Fruit fly (Drosophila melanogaster): ENCODE results near the gene CG10713.

The CG10713 gene

dm6 chr3L:13477453-13478184, 42.6 kb upstream of the CG10713 start, which contains the start of gene stv (continued):
- TF ChIP-seq CG17612 (GFP tag; IDR thresholded peaks at IDR 0.05) (no peak), CG9932 (GFP tag; IDR thresholded peaks at IDR 0.05) (peak; percentile 30; the same call in 1 of the 2 replicates), Hr3 (GFP tag; optimal IDR thresholded peaks at IDR 0.05) (no peak), Sry-δ (GFP tag; optimal IDR thresholded peaks at IDR 0.05) (no peak), rib (GFP tag; IDR thresholded peaks at IDR 0.05) (peak; percentile 27; the same call in 1 of the 2 replicates), CG17328 (GFP tag; IDR thresholded peaks at IDR 0.05) (no peak), crp (GFP tag; optimal IDR thresholded peaks at IDR 0.05) (no peak), CG8290 (GFP tag; optimal IDR thresholded peaks at IDR 0.05) (no peak), CG8290 (tag; optimal IDR thresholded peaks at IDR 0.05) (peak in 1 of 2 experiments; percentile 13), amos (GFP tag; IDR thresholded peaks at IDR 0.05; ENCODE audit: partially characterized antibody) (peak; percentile 40; the same call in 1 of the 2 replicates), CG16779 (GFP tag; IDR thresholded peaks at IDR 0.05) (0 out of 2 replicates have a peak, but pooled peaks have one; percentile 5), CG12744 (GFP tag; optimal IDR thresholded peaks at IDR 0.05) (no peak), CG14667 (GFP tag; IDR thresholded peaks at IDR 0.05) (no peak), CG6254 (GFP tag; optimal IDR thresholded peaks at IDR 0.05) (no peak), kni (GFP tag; optimal IDR thresholded peaks at IDR 0.05) (no peak), CG6175 (GFP tag; IDR thresholded peaks at IDR 0.05) (0 out of 3 replicates have a peak, but pooled peaks have one; percentile 28), cwo (GFP tag; optimal IDR thresholded peaks at IDR 0.05) (no peak), zen2 (GFP tag; IDR thresholded peaks at IDR 0.05; ENCODE audit: partially characterized antibody) (no peak), unc-4 (GFP tag; IDR thresholded peaks at IDR 0.05; ENCODE audit: partially characterized antibody) (no peak; the same call in 1 of the 2 replicates), Dp (GFP tag; optimal IDR thresholded peaks at IDR 0.05) (no peak), wek (GFP tag; optimal IDR thresholded peaks at IDR 0.05) (no peak), CG1603 (tag; optimal IDR thresholded peaks at IDR 0.05) (no peak), bowl (GFP tag; IDR thresholded peaks at IDR 0.05) (no peak), CG4328 (GFP tag; optimal IDR thresholded peaks at IDR 0.05) (no peak), CG4707 (GFP tag; optimal IDR thresholded peaks at IDR 0.05) (no peak), dysf (GFP tag; IDR thresholded peaks at IDR 0.05) (peak; percentile 6; the same call in 1 of the 3 replicates), Nf-YC (tag; optimal IDR thresholded peaks at IDR 0.05) (no peak), CG8281 (tag; optimal IDR thresholded peaks at IDR 0.05) (no peak), Dref (GFP tag; IDR thresholded peaks at IDR 0.05) (no peak), ac (GFP tag; optimal IDR thresholded peaks at IDR 0.05) (no peak), CG3281 (GFP tag; optimal IDR thresholded peaks at IDR 0.05) (peak; percentile 25), CG6813 (GFP tag; optimal IDR thresholded peaks at IDR 0.05) (peak; percentile 7), C15 (GFP tag; IDR thresholded peaks at IDR 0.05) (no peak), CG8944 (GFP tag; optimal IDR thresholded peaks at IDR 0.05) (no peak), CG11456 (GFP tag; IDR thresholded peaks at IDR 0.05) (peak; percentile 37; the same call in 2 of the 3 replicates), CG18619 (GFP tag; optimal IDR thresholded peaks at IDR 0.05) (no peak), CG17361 (GFP tag; IDR thresholded peaks at IDR 0.05) (no peak), CrebB (tag; optimal IDR thresholded peaks at IDR 0.05) (no peak), CG8765 (GFP tag; IDR thresholded peaks at IDR 0.05) (no peak), MBD-R2 (GFP tag; IDR thresholded peaks at IDR 0.05) (no peak), CG4282 (GFP tag; optimal IDR thresholded peaks at IDR 0.05) (no peak), crol (GFP tag; IDR thresholded peaks at IDR 0.05) (peak; percentile 70), HHEX (GFP tag; optimal IDR thresholded peaks at IDR 0.05) (peak; percentile 12), gce (GFP tag; IDR thresholded peaks at IDR 0.05) (no peak), Med (GFP tag) (peak; percentile 49), dimm (GFP tag; IDR thresholded peaks at IDR 0.05) (no peak), Jarid2 (GFP tag; optimal IDR thresholded peaks at IDR 0.05) (peak; percentile 93), dan (GFP tag; IDR thresholded peaks at IDR 0.05) (no peak), ash1 (GFP tag; optimal IDR thresholded peaks at IDR 0.05) (no peak), fd64A (GFP tag; optimal IDR thresholded peaks at IDR 0.05) (no peak)
